Worm (Caenorhabditis elegans) whole organism, young adult: ENCODE measurements around the gene C16A11.5.
A peak's percentile ranks its signal among the peaks of the same experiment; 100 is the strongest.

Experiments used
- B0261.1 ChIP-seq: sonication (generic microtip); optimal IDR thresholded peaks from 2 replicates; lab custom pipeline; 2016; ENCODE audit warnings: mild to moderate bottlenecking, missing genetic modification characterization, moderate library complexity, missing compliant biosample characterization
- C06A6.2 ChIP-seq: fragments of 200-800 bp; sonication (Bioruptor generic); conservative IDR thresholded peaks from 2 replicates; pipeline ENCODE4 v1.3.6; 2022; ENCODE audit warnings: missing genetic modification characterization, missing compliant biosample characterization
- C17E4.6 ChIP-seq: fragments of 200-800 bp; sonication (Bioruptor generic); IDR thresholded peaks from 2 replicates; pipeline ENCODE4 v1.3.6; 2022; ENCODE audit warnings: missing genetic modification reagents, missing genetic modification characterization, missing compliant biosample characterization
- D2030.7 ChIP-seq: fragments of 200-800 bp; sonication (Bioruptor generic); IDR thresholded peaks from 2 replicates; pipeline ENCODE4 v1.3.6; 2022; ENCODE audit warnings: missing genetic modification reagents, missing genetic modification characterization, missing compliant biosample characterization
- F49E8.2 ChIP-seq: sonication (generic microtip); optimal IDR thresholded peaks from 3 replicates; lab custom pipeline; 2017; ENCODE audit warnings: missing genetic modification characterization, mild to moderate bottlenecking, missing compliant biosample characterization, antibody characterized with exemption, moderate library complexity; ENCODE audit not compliant: insufficient read depth
- F55B11.4 ChIP-seq: sonication (generic microtip); optimal IDR thresholded peaks from 2 replicates; lab custom pipeline; 2016; ENCODE audit warnings: missing compliant biosample characterization, missing genetic modification characterization, borderline replicate concordance; ENCODE audit not compliant: insufficient read depth
- F57C9.4 ChIP-seq: sonication (generic microtip); optimal IDR thresholded peaks from 2 replicates; lab custom pipeline; 2017; ENCODE audit warnings: mild to moderate bottlenecking, missing genetic modification characterization, missing compliant biosample characterization
- T26A5.8 ChIP-seq: sonication (generic microtip); optimal IDR thresholded peaks from 2 replicates; lab custom pipeline; 2016; ENCODE audit warnings: missing genetic modification characterization, missing compliant biosample characterization
- Y53F4B.3 ChIP-seq: fragments of 200-800 bp; sonication (Bioruptor generic); IDR thresholded peaks from 2 replicates; pipeline ENCODE4 v1.3.6; 2022; ENCODE audit warnings: missing genetic modification reagents, missing genetic modification characterization, missing compliant biosample characterization
- Y53G8AR.9 ChIP-seq: fragments of 200-800 bp; sonication (Bioruptor generic); conservative IDR thresholded peaks from 2 replicates; pipeline ENCODE4 v1.3.6; 2022; ENCODE audit warnings: missing genetic modification reagents, missing genetic modification characterization, missing compliant biosample characterization
- atf-7 ChIP-seq: sonication (generic microtip); optimal IDR thresholded peaks from 2 replicates; lab custom pipeline; 2017; ENCODE audit warnings: mild to moderate bottlenecking, missing genetic modification characterization, missing compliant biosample characterization
- athp-1 ChIP-seq: sonication (generic microtip); optimal IDR thresholded peaks from 2 replicates; lab custom pipeline; 2017; ENCODE audit warnings: mild to moderate bottlenecking, missing genetic modification characterization, missing compliant biosample characterization
- bed-2 ChIP-seq: fragments of 200-800 bp; sonication (Bioruptor generic); IDR thresholded peaks from 2 replicates; pipeline ENCODE4 v1.3.6; 2022; ENCODE audit warnings: missing genetic modification reagents, missing genetic modification characterization, missing compliant biosample characterization
- ccch-3 ChIP-seq: fragments of 200-800 bp; sonication (Bioruptor generic); optimal IDR thresholded peaks from 2 replicates; lab custom pipeline; 2018; ENCODE audit warnings: mild to moderate bottlenecking, missing genetic modification characterization, missing compliant biosample characterization
- cebp-2 ChIP-seq: fragments of 200-800 bp; sonication (Bioruptor generic); IDR thresholded peaks from 2 replicates; pipeline ENCODE4 v1.3.6; 2022; ENCODE audit warnings: missing genetic modification characterization, missing compliant biosample characterization
- ceh-100 ChIP-seq: fragments of 200-800 bp; sonication (Bioruptor generic); IDR thresholded peaks from 2 replicates; pipeline ENCODE4 v1.3.6; 2022; ENCODE audit warnings: missing genetic modification reagents, missing genetic modification characterization, missing compliant biosample characterization
- die-1 ChIP-seq: sonication (generic microtip); optimal IDR thresholded peaks from 2 replicates; lab custom pipeline; 2016; ENCODE audit warnings: missing genotype, mild to moderate bottlenecking, missing genetic modification characterization, missing compliant biosample characterization
- dox-1 ChIP-seq: fragments of 200-800 bp; sonication (Bioruptor generic); IDR thresholded peaks from 2 replicates; pipeline ENCODE4 v1.3.6; 2022; ENCODE audit warnings: missing genetic modification reagents, missing genetic modification characterization, missing compliant biosample characterization
- dpl-1 ChIP-seq: fragments of 150-350 bp; optimal IDR thresholded peaks from 2 replicates; lab custom pipeline; 2014; ENCODE audit warnings: missing biosample characterization, missing genetic modification reagents, missing genetic modification characterization
- egl-44 ChIP-seq: fragments of 200-800 bp; sonication (Bioruptor generic); IDR thresholded peaks from 2 replicates; pipeline ENCODE4 v1.3.6; 2022; ENCODE audit warnings: missing genetic modification reagents, missing genetic modification characterization, missing compliant biosample characterization
- egrh-3 ChIP-seq: fragments of 200-800 bp; sonication (Bioruptor generic); IDR thresholded peaks from 2 replicates; pipeline ENCODE4 v1.3.6; 2022; ENCODE audit warnings: missing genetic modification reagents, missing genetic modification characterization, missing compliant biosample characterization
- hlh-26 ChIP-seq: fragments of 200-800 bp; sonication (Bioruptor generic); conservative IDR thresholded peaks from 2 replicates; pipeline ENCODE4 v1.3.6; 2022; ENCODE audit warnings: missing genetic modification reagents, missing genetic modification characterization, missing compliant biosample characterization
- hmg-20 ChIP-seq: fragments of 200-800 bp; sonication (Bioruptor generic); IDR thresholded peaks from 2 replicates; pipeline ENCODE4 v1.3.6; 2022; ENCODE audit warnings: missing genetic modification reagents, missing genetic modification characterization, missing compliant biosample characterization
- hrde-1 ChIP-seq: sonication (generic microtip); optimal IDR thresholded peaks from 2 replicates; lab custom pipeline; 2016; ENCODE audit warnings: missing genetic modification characterization, mild to moderate bottlenecking, missing compliant biosample characterization, moderate library complexity, missing genotype, missing genetic modification reagents, borderline replicate concordance
- hsf-1 ChIP-seq: fragments of 200-800 bp; sonication (Bioruptor generic); IDR thresholded peaks from 2 replicates; pipeline ENCODE4 v1.3.6; 2022; ENCODE audit warnings: missing genetic modification reagents, missing genetic modification characterization, missing compliant biosample characterization
- lin-35 ChIP-seq, 3 experiments: fragments of 150-350 bp in 2 of 3; sonication (generic microtip) in 1 of 3; optimal IDR thresholded peaks; 2 replicates each; lab custom pipeline; 2014 to 2018; ENCODE audit warnings: missing biosample characterization in 3 of 3, missing genetic modification characterization in 3 of 3, missing genetic modification reagents in 3 of 3
- madf-3 ChIP-seq: fragments of 200-800 bp; sonication (Bioruptor generic); IDR thresholded peaks from 2 replicates; pipeline ENCODE4 v1.3.6; 2022; ENCODE audit warnings: missing genetic modification reagents, missing genetic modification characterization, missing compliant biosample characterization
- madf-6 ChIP-seq: fragments of 200-800 bp; sonication (Bioruptor generic); IDR thresholded peaks from 2 replicates; pipeline ENCODE4 v1.3.6; 2022; ENCODE audit warnings: missing genetic modification reagents, missing genetic modification characterization, missing compliant biosample characterization
- mel-28 ChIP-seq: sonication (generic microtip); optimal IDR thresholded peaks from 2 replicates; lab custom pipeline; 2016; ENCODE audit warnings: borderline replicate concordance, mild to moderate bottlenecking, missing genetic modification characterization, missing compliant biosample characterization
- mes-4 ChIP-seq: sonication (generic microtip); optimal IDR thresholded peaks from 2 replicates; lab custom pipeline; 2016; ENCODE audit warnings: missing genotype, missing genetic modification characterization, missing compliant biosample characterization
- nfya-1 ChIP-seq: sonication (generic microtip); optimal IDR thresholded peaks from 2 replicates; lab custom pipeline; 2017; ENCODE audit warnings: antibody characterized with exemption, missing compliant biosample characterization, missing genetic modification characterization, borderline replicate concordance; ENCODE audit not compliant: insufficient read depth
- nfyb-1 ChIP-seq: fragments of 200-800 bp; sonication (Bioruptor generic); IDR thresholded peaks from 2 replicates; pipeline ENCODE4 v1.3.6; 2022; ENCODE audit warnings: missing genetic modification reagents, missing genetic modification characterization, missing compliant biosample characterization
- nhr-80 ChIP-seq: sonication (generic microtip); optimal IDR thresholded peaks from 2 replicates; lab custom pipeline; 2016; ENCODE audit warnings: missing genetic modification characterization, missing compliant biosample characterization
- pbrm-1 ChIP-seq: fragments of 200-800 bp; sonication (Bioruptor generic); IDR thresholded peaks from 2 replicates; pipeline ENCODE4 v1.3.6; 2022; ENCODE audit warnings: missing genetic modification reagents, missing genetic modification characterization, missing compliant biosample characterization
- pha-4 ChIP-seq: fragments of 150-350 bp; sonication (generic microtip); optimal IDR thresholded peaks from 2 replicates; lab custom pipeline; 2014; ENCODE audit warnings: missing biosample characterization, missing genetic modification reagents, missing genetic modification characterization
- repo-1 ChIP-seq: sonication (generic microtip); optimal IDR thresholded peaks from 2 replicates; lab custom pipeline; 2017; ENCODE audit warnings: mild to moderate bottlenecking, missing genetic modification characterization, missing compliant biosample characterization
- rpc-1 ChIP-seq, 2 experiments: fragments of 150-350 bp in 1 of 2; sonication (generic microtip) in 1 of 2; optimal IDR thresholded peaks; 2 replicates each; lab custom pipeline; 2014 to 2018; ENCODE audit warnings: missing biosample characterization in 1 of 2, missing genetic modification characterization in 1 of 2, missing genetic modification reagents in 1 of 2, missing genotype in 1 of 2
- sdz-38 ChIP-seq: sonication (generic microtip); optimal IDR thresholded peaks from 2 replicates; lab custom pipeline; 2016; ENCODE audit warnings: missing genotype, missing genetic modification characterization, missing compliant biosample characterization
- sea-2 ChIP-seq: fragments of 200-800 bp; sonication (Bioruptor generic); IDR thresholded peaks from 2 replicates; pipeline ENCODE4 v1.3.6; 2022; ENCODE audit warnings: missing genetic modification characterization, missing compliant biosample characterization
- snpc-1.1 ChIP-seq: sonication (generic microtip); optimal IDR thresholded peaks from 2 replicates; lab custom pipeline; 2017; ENCODE audit warnings: missing genetic modification characterization, mild to moderate bottlenecking, missing compliant biosample characterization, antibody characterized with exemption, moderate library complexity, missing genotype, missing genetic modification reagents; ENCODE audit not compliant: insufficient read depth
- sptf-2 ChIP-seq: fragments of 200-800 bp; sonication (Bioruptor generic); optimal IDR thresholded peaks from 2 replicates; lab custom pipeline; 2018; ENCODE audit warnings: mild to moderate bottlenecking, missing genetic modification characterization, missing compliant biosample characterization
- tbx-9 ChIP-seq: sonication (generic microtip); optimal IDR thresholded peaks from 2 replicates; lab custom pipeline; 2016; ENCODE audit warnings: borderline replicate concordance, missing genetic modification characterization, inconsistent platforms, missing compliant biosample characterization
- unc-130 ChIP-seq: sonication (generic microtip); optimal IDR thresholded peaks from 2 replicates; lab custom pipeline; 2016; ENCODE audit warnings: missing genetic modification reagents, missing genetic modification characterization, missing compliant biosample characterization
- unc-62 ChIP-seq: fragments of 150-350 bp; optimal IDR thresholded peaks from 2 replicates; lab custom pipeline; 2014; ENCODE audit warnings: missing biosample characterization, missing genetic modification reagents, missing genetic modification characterization
- xnd-1 ChIP-seq: sonication (generic microtip); optimal IDR thresholded peaks from 2 replicates; lab custom pipeline; 2016; ENCODE audit warnings: missing genotype, missing genetic modification reagents, missing genetic modification characterization, missing compliant biosample characterization
- zim-3 ChIP-seq: sonication (generic microtip); optimal IDR thresholded peaks from 2 replicates; lab custom pipeline; 2017; ENCODE audit warnings: mild to moderate bottlenecking, missing genetic modification characterization, moderate library complexity, missing compliant biosample characterization

The C16A11.5 gene

ce11 chrII:4228112-4228770 lies 5.1 kb downstream of the C16A11.5 start (continued):
- TF ChIP-seq sptf-2, result no peak
- no peak for TF ChIP-seq B0261.1 (tag; lab: Kevin White, UChicago)
- no peak for TF ChIP-seq dpl-1 (GFP tag; lab: Kevin White, UChicago)
- no peak for TF ChIP-seq C17E4.6 (GFP tag; lab: Robert Waterston, UW)
- no peak for TF ChIP-seq snpc-1.1 (tag; lab: Kevin White, UChicago)
- TF ChIP-seq dox-1 (GFP tag; lab: Robert Waterston, UW), result peak; percentile 4; the same call in 1 of the 2 replicates
- TF ChIP-seq F57C9.4, result no peak
- no peak for TF ChIP-seq hlh-26
- no peak for TF ChIP-seq atf-7 (tag; lab: Kevin White, UChicago)
- peak; percentile 49; the same call in 1 of the 2 replicates for TF ChIP-seq hsf-1 (GFP tag; lab: Robert Waterston, UW)
- no peak for TF ChIP-seq ccch-3 (GFP tag; lab: Kevin White, UChicago)
- TF ChIP-seq repo-1 (tag; lab: Kevin White, UChicago), result no peak
- 0 out of 2 replicates have a peak, but pooled peaks have one; percentile 13 for TF ChIP-seq egrh-3
- TF ChIP-seq mel-28 (tag; lab: Kevin White, UChicago), result no peak
- TF ChIP-seq C06A6.2 (GFP tag; lab: Robert Waterston, UW), result no peak
- no peak for TF ChIP-seq T26A5.8
- 0 out of 2 replicates have a peak, but pooled peaks have one; percentile 35 for TF ChIP-seq nfyb-1 (GFP tag; lab: Robert Waterston, UW)
- no peak for TF ChIP-seq die-1
- no peak for TF ChIP-seq xnd-1 (tag; lab: Kevin White, UChicago)
- TF ChIP-seq unc-62 (GFP tag; lab: Kevin White, UChicago), result no peak
- TF ChIP-seq pbrm-1, result no peak
- TF ChIP-seq hmg-20 (GFP tag; lab: Robert Waterston, UW), result no peak
- no peak for TF ChIP-seq Y53F4B.3
- no peak for TF ChIP-seq pha-4 (tag; lab: Kevin White, UChicago)
- no peak for TF ChIP-seq D2030.7 (GFP tag; lab: Robert Waterston, UW)
- no peak for TF ChIP-seq nhr-80 (tag; lab: Kevin White, UChicago)
- no peak for TF ChIP-seq rpc-1 (optimal IDR thresholded peaks at IDR 0.05; lab: Kevin White, UChicago)
- TF ChIP-seq rpc-1 (tag; optimal IDR thresholded peaks at IDR 0.05; lab: Kevin White, UChicago), result no peak
- no peak for TF ChIP-seq zim-3 (tag; lab: Kevin White, UChicago)
- TF ChIP-seq cebp-2 (GFP tag; lab: Robert Waterston, UW), result peak; percentile 91
- TF ChIP-seq tbx-9 (tag; lab: Kevin White, UChicago), result no peak
- TF ChIP-seq bed-2 (GFP tag; lab: Robert Waterston, UW), result no peak

- TF ChIP-seq ceh-100 (GFP tag; lab: Robert Waterston, UW) (no peak), mes-4 (peak; percentile 12), T26A5.8 (no peak), egl-44 (GFP tag; lab: Robert Waterston, UW) (no peak), F49E8.2 (tag; lab: Kevin White, UChicago) (peak; percentile 91), madf-6 (GFP tag; lab: Robert Waterston, UW) (peak; percentile 87), F55B11.4 (tag; lab: Kevin White, UChicago) (no peak), sdz-38 (tag; lab: Kevin White, UChicago) (no peak), sea-2 (GFP tag; lab: Robert Waterston, UW) (no peak), hrde-1 (tag; lab: Kevin White, UChicago) (peak; percentile 91), xnd-1 (tag; lab: Kevin White, UChicago) (peak; percentile 81), nfya-1 (tag; lab: Kevin White, UChicago) (no peak), Y53G8AR.9 (GFP tag; lab: Robert Waterston, UW) (peak; percentile 75; the same call in 1 of the 2 replicates), lin-35 (GFP tag; optimal IDR thresholded peaks at IDR 0.05; lab: Kevin White, UChicago) (peak in 1 of 3 experiments; percentile 32), sptf-2 (no peak), unc-130 (GFP tag; lab: Kevin White, UChicago) (peak; percentile 70), athp-1 (peak; percentile 62), nfyb-1 (GFP tag; lab: Robert Waterston, UW) (no peak), madf-3 (GFP tag; lab: Robert Waterston, UW) (0 out of 2 replicates have a peak, but pooled peaks have one; percentile 54)
Measured at ce11 chrII:4229106-4229708, 6.1 kb downstream of the C16A11.5 start, which contains the start of gene C16A11.3. C16A11.3 (plus strand) TSS chrII:4229545.
